Worm (Caenorhabditis elegans) whole organism, dauer: ENCODE data around the gene npp-16.
"Not testable (repeated sequence)": the region's sequence is repeated elsewhere in the genome, so short reads cannot be mapped to it uniquely, and the experiment has no call there.

ENCODE experiments used
- unc-62 ChIP-seq: sonication (generic microtip); optimal IDR thresholded peaks from 2 replicates; lab custom pipeline; 2017; ENCODE audit warnings: missing biosample characterization, missing genetic modification reagents, missing genetic modification characterization

npp-16 gene

DNA sequence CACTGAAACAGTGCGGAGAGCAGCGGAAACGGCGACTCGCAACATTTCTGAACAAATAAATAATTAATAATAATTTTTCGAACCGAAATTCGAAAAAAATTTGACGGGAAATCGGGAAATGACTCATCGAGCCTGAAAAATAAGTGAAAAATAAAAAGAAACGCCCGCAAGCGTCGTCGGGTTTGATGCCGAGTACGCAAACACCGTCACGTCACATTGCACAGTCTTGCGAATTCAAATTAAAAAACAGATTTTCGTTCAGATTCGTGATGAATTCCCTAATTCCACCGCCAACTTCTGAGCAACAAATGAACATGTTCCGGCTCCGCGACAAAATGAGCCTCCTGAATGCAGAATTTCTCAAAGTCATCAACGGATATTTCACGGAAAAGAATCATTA lies at the start of gene npp-16, which contains the start of gene ndab-1:
Gene npp-16 (plus strand): TSS at position 263 of the 400 bp plus-strand sequence.
Gene ndab-1 (minus strand): TSS at position 47 of the 400 bp plus-strand sequence.
- TF ChIP-seq unc-62, result no peak

DNA sequence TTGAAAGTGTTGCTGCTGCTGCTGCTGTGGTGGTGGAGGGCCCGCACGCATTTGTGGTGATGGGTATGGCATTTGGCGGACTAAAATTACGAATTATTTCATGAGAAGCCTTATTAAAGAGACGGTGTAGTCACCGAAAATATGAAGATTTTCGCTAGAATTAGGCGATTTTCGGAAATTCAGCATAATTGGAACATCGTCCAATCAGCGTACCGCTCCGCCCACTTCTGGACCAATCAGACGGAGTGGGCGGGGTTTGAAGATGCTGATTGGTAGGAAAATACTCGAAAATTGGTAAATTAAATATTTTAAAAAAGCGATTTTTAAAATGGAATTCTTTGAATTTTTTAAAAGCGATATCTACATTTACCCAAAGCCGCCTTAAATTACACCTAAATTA lies 49.6 kb upstream of the npp-16 start:
- TF ChIP-seq unc-62, result no peak

ce11 chrIII:11869231-11869912 lies 46.4 kb upstream of the npp-16 start, which contains the start of gene taf-12:
Gene taf-12 (minus strand): TSS chrIII:11869281.
- TF ChIP-seq unc-62, result no peak

ce11 chrIII:11870009-11870408 lies 45.7 kb upstream of the npp-16 start:
- no peak for TF ChIP-seq unc-62

ce11 chrIII:11871617-11872016 lies 44.1 kb upstream of the npp-16 start:
- no peak for TF ChIP-seq unc-62

DNA sequence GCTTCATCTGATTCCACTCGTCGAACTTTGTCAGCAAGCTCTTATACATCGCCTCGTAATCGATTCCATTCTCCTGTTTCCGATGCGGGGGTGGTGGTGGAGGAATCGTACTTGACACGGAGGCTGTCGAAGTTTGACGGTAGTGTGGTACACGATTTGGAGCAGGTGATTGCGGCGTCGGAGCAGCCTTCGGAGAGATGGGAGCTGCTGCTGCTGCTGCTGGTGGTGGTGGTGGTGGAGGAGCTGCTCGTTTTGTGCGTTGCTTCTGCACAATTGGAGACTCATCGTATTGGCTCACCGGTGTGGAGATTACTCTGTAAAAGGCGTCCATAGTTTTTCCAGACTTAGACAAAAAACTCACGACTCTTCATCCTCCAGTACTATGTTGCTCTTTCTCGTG lies 41.5 kb upstream of the npp-16 start:
- no peak for TF ChIP-seq unc-62

DNA sequence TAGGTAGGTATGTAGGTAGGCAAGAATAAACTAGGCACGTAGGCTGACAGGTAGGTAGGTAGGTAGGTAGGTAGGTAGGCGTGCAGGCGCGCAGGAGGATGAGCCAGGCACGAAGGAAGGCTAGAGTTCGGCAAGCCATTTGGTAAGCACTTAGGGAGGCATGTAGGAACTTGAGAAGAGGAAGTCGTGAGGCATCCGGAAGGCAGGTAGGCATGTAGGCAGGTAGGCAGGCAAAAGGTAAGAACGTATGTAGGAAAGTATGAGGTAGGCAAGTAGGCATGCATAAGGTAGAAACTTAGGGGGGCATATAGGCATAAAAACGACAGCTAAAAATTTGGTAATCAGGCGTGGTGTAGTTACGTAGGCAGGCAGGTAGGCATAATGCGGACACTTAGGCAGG lies 39.6 kb upstream of the npp-16 start:
- TF ChIP-seq unc-62, result no peak

DNA sequence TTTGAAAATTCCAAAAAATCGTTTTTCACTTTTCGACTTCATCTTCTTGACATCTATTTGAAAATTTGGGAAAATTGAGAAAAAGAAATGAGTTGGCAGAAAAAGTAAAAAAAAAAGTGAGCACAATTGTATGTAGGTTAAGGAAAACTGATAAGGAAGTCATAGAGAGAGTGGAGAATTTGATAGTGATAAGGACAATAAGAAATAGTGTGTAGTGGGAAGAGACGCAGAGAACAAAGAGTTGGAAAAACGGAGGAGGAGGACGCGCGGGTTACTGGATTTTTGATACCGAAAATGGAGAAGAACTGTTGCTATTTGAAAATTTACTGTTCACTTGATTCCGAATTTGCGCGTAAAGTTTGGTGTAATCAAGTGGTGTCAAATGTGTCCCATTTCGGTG lies 37.0 kb upstream of the npp-16 start, which contains the start of gene Y56A3A.6:
Gene Y56A3A.6 (minus strand): TSS at position 53 of the 400 bp plus-strand sequence.
- no peak for TF ChIP-seq unc-62

- no peak for TF ChIP-seq unc-62
These were observed 34.2 kb upstream of the npp-16 start for ce11 chrIII:11881549-11881948.

DNA sequence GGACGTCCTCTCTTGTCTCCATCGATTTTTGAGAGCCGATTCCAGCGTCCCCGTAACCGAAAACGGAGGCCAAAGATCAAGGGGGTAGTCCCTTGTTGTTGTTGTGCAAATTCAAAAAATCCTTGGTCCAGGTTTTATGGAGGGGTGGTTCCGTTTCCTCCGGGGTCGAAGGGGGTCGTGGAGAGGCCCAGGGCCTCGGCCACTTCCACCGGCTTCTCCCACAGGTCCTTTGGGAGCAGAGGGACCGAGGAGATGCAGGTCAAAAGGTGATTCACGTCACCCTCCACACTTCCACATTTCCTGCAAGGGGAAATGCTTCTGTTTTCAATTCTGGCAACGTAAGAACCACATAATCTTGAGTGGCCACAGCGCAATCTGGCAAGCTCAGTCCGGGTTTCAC lies 32.0 kb upstream of the npp-16 start, which contains the start of gene fbxb-22:
Gene fbxb-22 (minus strand): TSS at position 61 of the 400 bp plus-strand sequence.
- not testable (repeated sequence) for TF ChIP-seq unc-62

ce11 chrIII:11891335-11891734 lies 24.4 kb upstream of the npp-16 start, which contains the start of gene faah-5:
Gene faah-5 (minus strand): TSS chrIII:11891435.
- no peak for TF ChIP-seq unc-62

- TF ChIP-seq unc-62, result no peak
These were observed 22.8 kb upstream of the npp-16 start, which contains the start of gene Y56A3A.41 for ce11 chrIII:11892939-11893338. Gene Y56A3A.41 (minus strand): TSS chrIII:11893039.

ce11 chrIII:11895504-11895903 lies 20.2 kb upstream of the npp-16 start:
- TF ChIP-seq unc-62, result no peak

ce11 chrIII:11896652-11897051 lies 19.1 kb upstream of the npp-16 start:
- no peak for TF ChIP-seq unc-62

ce11 chrIII:11898169-11898568 lies 17.6 kb upstream of the npp-16 start, which contains the start of gene tsen-2:
Gene tsen-2 (minus strand): TSS chrIII:11898269.
- no peak for TF ChIP-seq unc-62

ce11 chrIII:11900022-11900421 lies 15.7 kb upstream of the npp-16 start:
- no peak for TF ChIP-seq unc-62

ce11 chrIII:11902782-11903181 lies 12.9 kb upstream of the npp-16 start:
- TF ChIP-seq unc-62, result no peak

ce11 chrIII:11907177-11907576 lies 8.6 kb upstream of the npp-16 start, which contains the start of gene sdz-33:
Gene sdz-33 (plus strand): TSS chrIII:11907477.
- TF ChIP-seq unc-62, result no peak
